Fruit fly (Drosophila melanogaster) S2 (cell line): ENCODE results near the gene Gr68a.

Experiments used
- CG8478 ChIP-seq: fragments of >200 bp; optimal IDR thresholded peaks from 2 replicates; lab custom pipeline; 2018
- CTCF ChIP-seq, 2 experiments: fragments of >200 bp; optimal IDR thresholded peaks; 2 replicates each; lab custom pipeline; 2018

DNA sequence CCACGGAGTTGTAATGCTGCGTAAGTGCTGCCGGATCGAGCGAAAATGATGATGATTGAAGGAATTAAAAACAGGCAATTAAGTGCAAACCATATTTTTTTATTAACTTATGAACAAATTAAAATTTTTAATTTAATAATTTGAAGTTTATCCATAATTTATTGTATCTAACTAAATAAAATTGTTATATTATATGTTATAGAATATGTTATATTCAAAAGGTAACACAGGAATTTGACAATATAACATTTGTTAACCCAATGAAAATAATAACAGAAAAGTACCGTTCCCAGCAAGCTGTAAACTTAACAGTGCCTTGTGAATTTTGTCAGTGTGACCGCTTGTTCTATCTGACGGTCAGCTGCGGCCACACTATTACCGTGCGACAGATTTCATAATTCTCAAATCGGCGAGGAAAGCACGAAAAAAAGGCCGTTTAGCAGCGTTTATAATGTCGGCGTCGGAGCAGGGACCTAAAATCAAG, 42.4 kb upstream of the Gr68a start, which contains the start of the genes Ccdc56 and mtTFB1:
- no peak for TF ChIP-seq CTCF (optimal IDR thresholded peaks at IDR 0.05; lab: Kevin White, UChicago)
- TF ChIP-seq CG8478: no peak
